Worm (Caenorhabditis elegans) whole organism, late embryonic: ENCODE results near the gene F54F7.9.
A peak's percentile ranks its signal among the peaks of the same experiment; 100 is the strongest.

Experiments used
- C08G9.2 ChIP-seq: sonication (generic microtip); optimal IDR thresholded peaks from 2 replicates; lab custom pipeline; 2016; ENCODE audit warnings: mild to moderate bottlenecking, missing genetic modification characterization, moderate library complexity, missing compliant biosample characterization
- F13H6.1 ChIP-seq: sonication (generic microtip); optimal IDR thresholded peaks from 2 replicates; lab custom pipeline; 2016; ENCODE audit warnings: missing genetic modification characterization, missing compliant biosample characterization
- K02D7.2 ChIP-seq: sonication (generic microtip); optimal IDR thresholded peaks from 2 replicates; lab custom pipeline; 2017; ENCODE audit warnings: mild to moderate bottlenecking, missing genetic modification characterization, missing compliant biosample characterization
- K09A11.1 ChIP-seq: sonication (generic microtip); optimal IDR thresholded peaks from 2 replicates; lab custom pipeline; 2017; ENCODE audit warnings: antibody characterized with exemption, mild to moderate bottlenecking, missing genetic modification characterization, missing compliant biosample characterization; ENCODE audit not compliant: insufficient read depth
- Y22D7AL.16 ChIP-seq: sonication (generic microtip); optimal IDR thresholded peaks from 2 replicates; lab custom pipeline; 2016; ENCODE audit warnings: missing genetic modification characterization, missing compliant biosample characterization
- ceh-18 ChIP-seq: sonication (generic microtip); optimal IDR thresholded peaks from 2 replicates; lab custom pipeline; 2016; ENCODE audit warnings: missing genetic modification characterization, missing compliant biosample characterization
- ceh-19 ChIP-seq: fragments of 200-800 bp; sonication (Bioruptor generic); optimal IDR thresholded peaks from 2 replicates; lab custom pipeline; 2018; ENCODE audit warnings: mild to moderate bottlenecking, missing genetic modification characterization, missing compliant biosample characterization
- ceh-2 ChIP-seq: sonication (generic microtip); optimal IDR thresholded peaks from 2 replicates; lab custom pipeline; 2016; ENCODE audit warnings: missing genotype, missing genetic modification characterization, missing compliant biosample characterization
- ceh-22 ChIP-seq: sonication (generic microtip); optimal IDR thresholded peaks from 2 replicates; lab custom pipeline; 2017; ENCODE audit warnings: missing biosample characterization, missing genetic modification characterization
- ceh-30 ChIP-seq: fragments of 150-350 bp; optimal IDR thresholded peaks from 2 replicates; lab custom pipeline; 2014; ENCODE audit warnings: missing biosample characterization, missing genetic modification characterization
- ceh-31 ChIP-seq: sonication (generic microtip); optimal IDR thresholded peaks from 2 replicates; lab custom pipeline; 2016; ENCODE audit warnings: missing genetic modification characterization, missing compliant biosample characterization
- ceh-34 ChIP-seq: sonication (generic microtip); optimal IDR thresholded peaks from 2 replicates; lab custom pipeline; 2016; ENCODE audit warnings: mild to moderate bottlenecking, missing genetic modification characterization, missing compliant biosample characterization
- ceh-45 ChIP-seq: fragments of 200-800 bp; sonication (Bioruptor generic); IDR thresholded peaks from 2 replicates; pipeline ENCODE4 v1.3.6; 2022; ENCODE audit warnings: missing genetic modification reagents, missing genetic modification characterization, missing compliant biosample characterization
- ceh-48 ChIP-seq: sonication (generic microtip); optimal IDR thresholded peaks from 2 replicates; lab custom pipeline; 2016; ENCODE audit warnings: missing genetic modification characterization, inconsistent platforms, missing compliant biosample characterization
- dmd-4 ChIP-seq: sonication (generic microtip); optimal IDR thresholded peaks from 2 replicates; lab custom pipeline; 2016; ENCODE audit warnings: borderline replicate concordance, missing genetic modification characterization, missing compliant biosample characterization
- elt-2 ChIP-seq: sonication (generic microtip); optimal IDR thresholded peaks from 2 replicates; lab custom pipeline; 2016; ENCODE audit warnings: missing genetic modification reagents, missing genetic modification characterization, missing compliant biosample characterization
- eyg-1 ChIP-seq: sonication (generic microtip); optimal IDR thresholded peaks from 2 replicates; lab custom pipeline; 2016; ENCODE audit warnings: missing genotype, missing genetic modification characterization, missing compliant biosample characterization
- fax-1 ChIP-seq: sonication (generic microtip); optimal IDR thresholded peaks from 2 replicates; lab custom pipeline; 2016; ENCODE audit warnings: missing genotype, missing genetic modification characterization, missing compliant biosample characterization
- fkh-10 ChIP-seq: fragments of 150-350 bp; optimal IDR thresholded peaks from 2 replicates; lab custom pipeline; 2014; ENCODE audit warnings: missing biosample characterization, missing genetic modification reagents, missing genetic modification characterization
- fkh-6 ChIP-seq: sonication (generic microtip); optimal IDR thresholded peaks from 2 replicates; lab custom pipeline; 2016; ENCODE audit warnings: missing genetic modification characterization, missing compliant biosample characterization
- hlh-15 ChIP-seq: sonication (generic microtip); optimal IDR thresholded peaks from 2 replicates; lab custom pipeline; 2016; ENCODE audit warnings: missing genetic modification characterization, missing compliant biosample characterization
- hlh-30 ChIP-seq: sonication (generic microtip); optimal IDR thresholded peaks from 2 replicates; lab custom pipeline; 2017; ENCODE audit warnings: antibody characterized with exemption, missing genetic modification characterization, missing compliant biosample characterization; ENCODE audit not compliant: insufficient read depth
- hlh-6 ChIP-seq: sonication (generic microtip); optimal IDR thresholded peaks from 2 replicates; lab custom pipeline; 2016; ENCODE audit warnings: missing genotype, missing genetic modification characterization, missing compliant biosample characterization
- hlh-8 ChIP-seq: sonication (generic microtip); optimal IDR thresholded peaks from 2 replicates; lab custom pipeline; 2016; ENCODE audit warnings: missing genotype, missing genetic modification characterization, missing compliant biosample characterization
- lim-6 ChIP-seq: sonication (generic microtip); optimal IDR thresholded peaks from 2 replicates; lab custom pipeline; 2016; ENCODE audit warnings: missing genetic modification characterization, missing compliant biosample characterization
- lin-11 ChIP-seq: fragments of 200-800 bp; sonication (Bioruptor generic); optimal IDR thresholded peaks from 2 replicates; lab custom pipeline; 2018; ENCODE audit warnings: mild to moderate bottlenecking, missing genetic modification characterization, missing compliant biosample characterization
- mec-3 ChIP-seq: sonication (generic microtip); optimal IDR thresholded peaks from 2 replicates; lab custom pipeline; 2016; ENCODE audit warnings: borderline replicate concordance, missing genetic modification characterization, missing compliant biosample characterization
- nfya-1 ChIP-seq: sonication (generic microtip); optimal IDR thresholded peaks from 2 replicates; lab custom pipeline; 2017; ENCODE audit warnings: missing genetic modification characterization, mild to moderate bottlenecking, missing compliant biosample characterization, antibody characterized with exemption, moderate library complexity
- nhr-11 ChIP-seq: fragments of 150-350 bp; optimal IDR thresholded peaks from 2 replicates; lab custom pipeline; 2014; ENCODE audit warnings: missing biosample characterization, missing genetic modification characterization
- nhr-232 ChIP-seq: sonication (generic microtip); optimal IDR thresholded peaks from 2 replicates; lab custom pipeline; 2016; ENCODE audit warnings: missing genetic modification characterization, missing compliant biosample characterization
- odd-2 ChIP-seq: sonication (generic microtip); optimal IDR thresholded peaks from 2 replicates; lab custom pipeline; 2017; ENCODE audit warnings: antibody characterized with exemption, mild to moderate bottlenecking, missing genetic modification characterization, missing compliant biosample characterization
- pag-3 ChIP-seq: sonication (generic microtip); optimal IDR thresholded peaks from 2 replicates; lab custom pipeline; 2016; ENCODE audit warnings: missing compliant biosample characterization, missing genetic modification characterization, borderline replicate concordance
- pat-9 ChIP-seq: fragments of 200-800 bp; sonication (Bioruptor generic); optimal IDR thresholded peaks from 2 replicates; lab custom pipeline; 2018; ENCODE audit warnings: mild to moderate bottlenecking, missing genetic modification characterization, moderate library complexity, missing compliant biosample characterization
- pax-1 ChIP-seq: fragments of 150-350 bp; optimal IDR thresholded peaks from 2 replicates; lab custom pipeline; 2014; ENCODE audit warnings: missing biosample characterization, missing genetic modification characterization
- pha-4 ChIP-seq: fragments of 150-350 bp; optimal IDR thresholded peaks from 2 replicates; lab custom pipeline; 2018; ENCODE audit warnings: missing biosample characterization, missing genetic modification reagents, missing genetic modification characterization
- pros-1 ChIP-seq: fragments of 150-350 bp; optimal IDR thresholded peaks from 2 replicates; lab custom pipeline; 2014; ENCODE audit warnings: missing biosample characterization, missing genetic modification reagents, missing genetic modification characterization
- rnt-1 ChIP-seq: sonication (generic microtip); optimal IDR thresholded peaks from 2 replicates; lab custom pipeline; 2016; ENCODE audit warnings: missing genetic modification characterization, missing compliant biosample characterization
- sdc-2 ChIP-seq: sonication (generic microtip); optimal IDR thresholded peaks from 2 replicates; lab custom pipeline; 2016; ENCODE audit warnings: missing genotype, missing genetic modification characterization, missing compliant biosample characterization
- syd-9 ChIP-seq: sonication (generic microtip); optimal IDR thresholded peaks from 2 replicates; lab custom pipeline; 2016; ENCODE audit warnings: mild to moderate bottlenecking, missing genetic modification characterization, moderate library complexity, missing compliant biosample characterization
- tbx-2 ChIP-seq: sonication (generic microtip); optimal IDR thresholded peaks from 2 replicates; lab custom pipeline; 2016; ENCODE audit warnings: missing genetic modification characterization, missing compliant biosample characterization
- tbx-7 ChIP-seq: sonication (generic microtip); optimal IDR thresholded peaks from 2 replicates; lab custom pipeline; 2016; ENCODE audit warnings: missing genotype, missing genetic modification characterization, missing compliant biosample characterization
- ttx-3 ChIP-seq: sonication (generic microtip); optimal IDR thresholded peaks from 2 replicates; lab custom pipeline; 2016; ENCODE audit warnings: missing genetic modification reagents, missing genetic modification characterization, missing compliant biosample characterization
- unc-3 ChIP-seq, 2 experiments: fragments of 200-800 bp in 1 of 2; sonication (Bioruptor generic) in 1 of 2; sonication (generic microtip) in 1 of 2; conservative IDR thresholded peaks in 1 of 2; optimal IDR thresholded peaks in 1 of 2; 2 replicates each; pipeline versions ENCODE4 v1.3.6 to Lab custom; 2016 to 2022; ENCODE audit warnings: missing compliant biosample characterization in 2 of 2, missing genetic modification characterization in 2 of 2, missing genetic modification reagents in 1 of 2
- unc-42 ChIP-seq: sonication (generic microtip); optimal IDR thresholded peaks from 2 replicates; lab custom pipeline; 2016; ENCODE audit warnings: missing genotype, missing genetic modification characterization, missing compliant biosample characterization
- unc-55 ChIP-seq: sonication (generic microtip); optimal IDR thresholded peaks from 2 replicates; lab custom pipeline; 2017; ENCODE audit warnings: missing biosample characterization, missing genetic modification reagents, missing genetic modification characterization
- unc-86 ChIP-seq: sonication (generic microtip); optimal IDR thresholded peaks from 2 replicates; lab custom pipeline; 2016; ENCODE audit warnings: missing genetic modification characterization, missing compliant biosample characterization
- zip-5 ChIP-seq: sonication (generic microtip); optimal IDR thresholded peaks from 2 replicates; lab custom pipeline; 2016; ENCODE audit warnings: missing genetic modification characterization, missing compliant biosample characterization

Gene F54F7.9

ce11 chrX:11804057-11804456 is 44.5 kb downstream of the F54F7.9 start, which contains the start of gene C34E11.4:
Gene C34E11.4 (plus strand): TSS chrX:11804210.
- TF ChIP-seq fkh-6 (tag; lab: Kevin White, UChicago) (no peak), nhr-232 (no peak), ceh-19 (GFP tag; lab: Kevin White, UChicago) (no peak), mec-3 (tag; lab: Kevin White, UChicago) (no peak), unc-86 (tag; lab: Kevin White, UChicago) (no peak), tbx-7 (tag; lab: Kevin White, UChicago) (no peak), ttx-3 (no peak), lim-6 (tag; lab: Kevin White, UChicago) (no peak), ceh-30 (no peak), nhr-11 (no peak), ceh-22 (tag; lab: Kevin White, UChicago) (no peak), pat-9 (no peak), dmd-4 (tag; lab: Kevin White, UChicago) (no peak), hlh-30 (tag; lab: Kevin White, UChicago) (no peak), ceh-2 (tag; lab: Kevin White, UChicago) (no peak), pros-1 (tag; lab: Kevin White, UChicago) (no peak)

ce11 chrX:11798057-11798555 is 50.4 kb downstream of the F54F7.9 start, which contains the start of gene rsd-3:
Gene rsd-3 (plus strand): TSS chrX:11798505.
- TF ChIP-seq pat-9 (no peak), ceh-31 (tag; lab: Kevin White, UChicago) (peak; percentile 77), ceh-19 (GFP tag; lab: Kevin White, UChicago) (no peak), K09A11.1 (tag; lab: Kevin White, UChicago) (no peak), C08G9.2 (tag; lab: Kevin White, UChicago) (no peak), sdc-2 (tag; lab: Kevin White, UChicago) (peak; percentile 81), pag-3 (tag; lab: Kevin White, UChicago) (no peak), unc-3 (GFP tag; conservative IDR thresholded peaks at IDR 0.05; lab: Robert Waterston, UW) (no peak), unc-3 (tag; optimal IDR thresholded peaks at IDR 0.05; lab: Kevin White, UChicago) (no peak), hlh-15 (tag; lab: Kevin White, UChicago) (no peak), tbx-2 (tag; lab: Kevin White, UChicago) (peak; percentile 83), nfya-1 (tag; lab: Kevin White, UChicago) (peak; percentile 63), rnt-1 (tag; lab: Kevin White, UChicago) (no peak), zip-5 (no peak), Y22D7AL.16 (tag; lab: Kevin White, UChicago) (no peak), hlh-8 (tag; lab: Kevin White, UChicago) (no peak), pha-4 (tag; lab: Kevin White, UChicago) (no peak), unc-86 (tag; lab: Kevin White, UChicago) (no peak), fkh-10 (GFP tag; lab: Kevin White, UChicago) (no peak), fax-1 (tag; lab: Kevin White, UChicago) (no peak), ttx-3 (no peak), fkh-6 (tag; lab: Kevin White, UChicago) (no peak), syd-9 (tag; lab: Kevin White, UChicago) (no peak), mec-3 (tag; lab: Kevin White, UChicago) (no peak), hlh-30 (tag; lab: Kevin White, UChicago) (peak; percentile 21), ceh-2 (tag; lab: Kevin White, UChicago) (peak; percentile 44), unc-55 (peak; percentile 47), ceh-18 (tag; lab: Kevin White, UChicago) (peak; percentile 21), hlh-6 (tag; lab: Kevin White, UChicago) (no peak), ceh-48 (tag; lab: Kevin White, UChicago) (peak; percentile 67), pax-1 (tag; lab: Kevin White, UChicago) (no peak), K02D7.2 (tag; lab: Kevin White, UChicago) (no peak), lin-11 (tag; lab: Kevin White, UChicago) (no peak), pros-1 (tag; lab: Kevin White, UChicago) (peak; percentile 28), dmd-4 (tag; lab: Kevin White, UChicago) (no peak), unc-42 (tag; lab: Kevin White, UChicago) (peak; percentile 6), eyg-1 (tag; lab: Kevin White, UChicago) (no peak), ceh-45 (GFP tag; lab: Robert Waterston, UW) (no peak), F13H6.1 (tag; lab: Kevin White, UChicago) (peak; percentile 24), odd-2 (no peak), ceh-34 (peak; percentile 62), elt-2 (tag; lab: Kevin White, UChicago) (peak; percentile 26)
